Worm (Caenorhabditis elegans) whole organism, L2 larva: Measurements from ENCODE around the gene sec-15.

Experiments used
- elt-1 ChIP-seq: fragments of 150-350 bp; optimal IDR thresholded peaks from 2 replicates; lab custom pipeline; 2014; ENCODE audit warnings: missing biosample characterization, missing genetic modification characterization
- lin-11 ChIP-seq: fragments of 150-350 bp; sonication (generic microtip); optimal IDR thresholded peaks from 2 replicates; lab custom pipeline; 2014; ENCODE audit warnings: missing biosample characterization, missing genetic modification characterization, inconsistent platforms, mixed read lengths
- lin-13 ChIP-seq: fragments of 150-350 bp; optimal IDR thresholded peaks from 2 replicates; lab custom pipeline; 2014; ENCODE audit warnings: missing biosample characterization, missing genetic modification reagents, missing genetic modification characterization
- nhr-23 ChIP-seq: fragments of 150-350 bp; optimal IDR thresholded peaks from 2 replicates; lab custom pipeline; 2014; ENCODE audit warnings: missing biosample characterization, missing genetic modification reagents, missing genetic modification characterization
- nhr-237 ChIP-seq: fragments of 150-350 bp; optimal IDR thresholded peaks from 2 replicates; lab custom pipeline; 2014; ENCODE audit warnings: missing biosample characterization, missing genetic modification characterization
- sma-3 ChIP-seq: sonication (generic microtip); optimal IDR thresholded peaks from 2 replicates; lab custom pipeline; 2016; ENCODE audit warnings: missing genetic modification reagents, missing genetic modification characterization, missing compliant biosample characterization
- ztf-11 ChIP-seq: sonication (generic microtip); optimal IDR thresholded peaks from 2 replicates; lab custom pipeline; 2017; ENCODE audit warnings: missing biosample characterization, missing genetic modification characterization

DNA sequence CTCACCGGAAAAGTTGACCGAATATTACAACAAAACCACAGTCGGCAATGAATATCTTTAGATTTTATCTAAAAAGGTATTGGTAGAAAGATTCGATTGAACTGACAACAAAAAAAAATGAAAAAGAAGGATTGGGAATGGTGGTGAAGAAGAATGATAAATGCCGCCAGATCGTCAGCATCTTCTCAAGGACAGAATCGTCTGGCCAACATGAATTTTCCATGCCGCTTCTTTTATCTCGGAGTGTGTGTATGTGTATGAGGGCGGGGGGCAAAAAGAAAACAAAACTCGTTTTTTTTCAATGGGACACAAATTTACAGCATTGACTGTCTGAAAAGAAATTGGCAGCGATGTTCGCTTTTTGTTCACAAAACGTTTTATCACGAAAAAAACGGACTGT is 40.4 kb upstream of the sec-15 start:
- TF ChIP-seq ztf-11 (tag; lab: Kevin White, UChicago) (no peak), lin-11 (no peak), elt-1 (tag; lab: Kevin White, UChicago) (peak; percentile 50), nhr-237 (tag; lab: Kevin White, UChicago) (no peak), lin-13 (GFP tag; lab: Kevin White, UChicago) (no peak), sma-3 (GFP tag; lab: Kevin White, UChicago) (no peak), nhr-23 (tag; lab: Kevin White, UChicago) (no peak)
